Fruit fly (Drosophila melanogaster) Kc167 (cell line): ENCODE measurements around the gene CG4278.

ENCODE experiments used
- Myc ChIP-seq: fragments of >200 bp; optimal IDR thresholded peaks from 2 replicates; lab custom pipeline; 2017; ENCODE audit warnings: missing external identifiers
- Sin3A ChIP-seq: fragments of >200 bp; optimal IDR thresholded peaks from 2 replicates; lab custom pipeline; 2018; ENCODE audit warnings: missing external identifiers
- psq ChIP-seq: fragments of >200 bp; optimal IDR thresholded peaks from 2 replicates; lab custom pipeline; 2017; ENCODE audit warnings: missing external identifiers
- ttk ChIP-seq: sonication (Bioruptor generic); optimal IDR thresholded peaks from 2 replicates; lab custom pipeline; 2017; ENCODE audit warnings: missing external identifiers

DNA sequence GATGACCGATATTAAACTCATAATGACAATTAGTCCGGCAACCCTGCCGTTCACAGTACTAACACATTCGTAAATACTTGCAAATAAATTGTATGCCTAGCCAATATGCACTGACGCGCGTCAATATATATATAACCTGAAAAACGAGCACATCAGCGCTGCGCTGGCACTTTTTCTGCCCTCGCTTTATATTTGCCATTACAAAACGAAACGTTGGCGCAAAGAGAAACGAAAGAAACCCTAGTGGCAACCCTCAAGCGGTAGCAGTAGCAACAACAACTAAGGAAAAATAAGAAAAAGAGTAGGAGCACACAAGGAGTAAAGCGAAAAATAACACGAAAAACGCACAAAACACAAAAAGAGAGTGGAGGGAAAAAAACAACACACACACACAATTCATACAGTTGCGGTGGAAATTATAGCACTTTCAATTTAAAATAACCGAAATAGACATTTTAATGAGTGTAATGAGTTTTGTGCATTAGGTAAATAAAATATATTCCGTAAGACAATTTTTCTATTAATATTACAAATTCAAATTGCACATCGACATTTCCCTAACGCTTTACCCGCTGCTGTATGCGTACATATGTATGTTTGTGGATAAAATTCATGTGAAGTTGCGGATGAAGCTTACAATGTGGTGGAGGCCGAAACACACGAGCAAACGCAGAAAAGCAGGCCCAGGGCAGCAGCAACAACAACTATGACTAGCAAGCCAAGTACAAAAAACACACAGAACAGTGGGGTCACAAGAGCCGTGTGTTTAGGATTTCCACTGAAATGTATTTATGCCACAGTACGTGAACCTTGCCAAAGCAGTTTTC lies 24.1 kb downstream of the CG4278 start:
- TF ChIP-seq Myc (lab: Kevin White, UChicago) (no peak), psq (lab: Kevin White, UChicago) (peak; percentile 99), Sin3A (lab: Kevin White, UChicago) (no peak), ttk (lab: Kevin White, UChicago) (no peak)
